Worm (Caenorhabditis elegans) whole organism, young adult: ENCODE measurements around the gene sqd-1.

Experiments used
- B0261.1 ChIP-seq: sonication (generic microtip); optimal IDR thresholded peaks from 2 replicates; lab custom pipeline; 2016; ENCODE audit warnings: mild to moderate bottlenecking, missing genetic modification characterization, moderate library complexity, missing compliant biosample characterization
- B0336.3 ChIP-seq: fragments of 200-800 bp; sonication (Bioruptor generic); IDR thresholded peaks from 2 replicates; pipeline ENCODE4 v1.3.6; 2022; ENCODE audit warnings: missing genetic modification characterization, missing compliant biosample characterization
- C06A6.2 ChIP-seq: fragments of 200-800 bp; sonication (Bioruptor generic); conservative IDR thresholded peaks from 2 replicates; pipeline ENCODE4 v1.3.6; 2022; ENCODE audit warnings: missing genetic modification characterization, missing compliant biosample characterization
- C17E4.6 ChIP-seq: fragments of 200-800 bp; sonication (Bioruptor generic); IDR thresholded peaks from 2 replicates; pipeline ENCODE4 v1.3.6; 2022; ENCODE audit warnings: missing genetic modification reagents, missing genetic modification characterization, missing compliant biosample characterization
- D2030.7 ChIP-seq: fragments of 200-800 bp; sonication (Bioruptor generic); IDR thresholded peaks from 2 replicates; pipeline ENCODE4 v1.3.6; 2022; ENCODE audit warnings: missing genetic modification reagents, missing genetic modification characterization, missing compliant biosample characterization
- F10E7.11 ChIP-seq: sonication (generic microtip); optimal IDR thresholded peaks from 2 replicates; lab custom pipeline; 2017; ENCODE audit warnings: mild to moderate bottlenecking, missing genetic modification characterization, moderate library complexity, missing compliant biosample characterization
- F22D6.2 ChIP-seq: sonication (generic microtip); optimal IDR thresholded peaks from 2 replicates; lab custom pipeline; 2016; ENCODE audit warnings: mild to moderate bottlenecking, missing genetic modification characterization, missing compliant biosample characterization
- F55B11.4 ChIP-seq: sonication (generic microtip); optimal IDR thresholded peaks from 2 replicates; lab custom pipeline; 2016; ENCODE audit warnings: missing compliant biosample characterization, missing genetic modification characterization, borderline replicate concordance; ENCODE audit not compliant: insufficient read depth
- K11D2.4 ChIP-seq: fragments of 200-800 bp; sonication (Bioruptor generic); IDR thresholded peaks from 2 replicates; pipeline ENCODE4 v1.3.6; 2022; ENCODE audit warnings: missing genetic modification reagents, missing genetic modification characterization, missing compliant biosample characterization
- Y79H2A.3 ChIP-seq: fragments of 200-800 bp; sonication (Bioruptor generic); conservative IDR thresholded peaks from 2 replicates; pipeline ENCODE4 v1.3.6; 2022; ENCODE audit warnings: missing genetic modification reagents, missing genetic modification characterization, missing compliant biosample characterization
- ama-1 ChIP-seq, 3 experiments: fragments of 150-350 bp in 1 of 3; sonication (generic microtip) in 2 of 3; optimal IDR thresholded peaks; 2 replicates each; lab custom pipeline; 2014 to 2018; ENCODE audit warnings: missing biosample characterization in 2 of 3, missing genetic modification characterization in 2 of 3, missing genetic modification reagents in 2 of 3
- aptf-2 ChIP-seq: fragments of 200-800 bp; sonication (Bioruptor generic); conservative IDR thresholded peaks from 2 replicates; pipeline ENCODE4 v1.3.6; 2022; ENCODE audit warnings: missing genetic modification reagents, missing genetic modification characterization, missing compliant biosample characterization
- aptf-3 ChIP-seq: fragments of 200-800 bp; sonication (Bioruptor generic); IDR thresholded peaks from 2 replicates; pipeline ENCODE4 v1.3.6; 2022; ENCODE audit warnings: missing genetic modification characterization, missing compliant biosample characterization
- atf-7 ChIP-seq: sonication (generic microtip); optimal IDR thresholded peaks from 2 replicates; lab custom pipeline; 2017; ENCODE audit warnings: mild to moderate bottlenecking, missing genetic modification characterization, missing compliant biosample characterization
- athp-1 ChIP-seq: sonication (generic microtip); optimal IDR thresholded peaks from 2 replicates; lab custom pipeline; 2017; ENCODE audit warnings: mild to moderate bottlenecking, missing genetic modification characterization, missing compliant biosample characterization
- attf-3 ChIP-seq: fragments of 200-800 bp; sonication (Bioruptor generic); conservative IDR thresholded peaks from 2 replicates; pipeline ENCODE4 v1.3.6; 2022; ENCODE audit warnings: missing genetic modification reagents, missing genetic modification characterization, missing compliant biosample characterization
- attf-5 ChIP-seq: fragments of 200-800 bp; sonication (Bioruptor generic); optimal IDR thresholded peaks from 2 replicates; lab custom pipeline; 2018; ENCODE audit warnings: mild to moderate bottlenecking, missing genetic modification characterization, missing compliant biosample characterization
- attf-6 ChIP-seq: fragments of 200-800 bp; sonication (Bioruptor generic); IDR thresholded peaks from 2 replicates; pipeline ENCODE4 v1.3.6; 2022; ENCODE audit warnings: missing genetic modification reagents, missing genetic modification characterization, missing compliant biosample characterization
- ccch-3 ChIP-seq: fragments of 200-800 bp; sonication (Bioruptor generic); optimal IDR thresholded peaks from 2 replicates; lab custom pipeline; 2018; ENCODE audit warnings: mild to moderate bottlenecking, missing genetic modification characterization, missing compliant biosample characterization
- cebp-2 ChIP-seq: fragments of 200-800 bp; sonication (Bioruptor generic); IDR thresholded peaks from 2 replicates; pipeline ENCODE4 v1.3.6; 2022; ENCODE audit warnings: missing genetic modification characterization, missing compliant biosample characterization
- ceh-27 ChIP-seq: fragments of 200-800 bp; sonication (Bioruptor generic); optimal IDR thresholded peaks from 2 replicates; lab custom pipeline; 2018; ENCODE audit warnings: mild to moderate bottlenecking, missing genetic modification characterization, moderate library complexity, missing compliant biosample characterization
- ceh-40 ChIP-seq: fragments of 200-800 bp; sonication (Bioruptor generic); IDR thresholded peaks from 2 replicates; pipeline ENCODE4 v1.3.6; 2022; ENCODE audit warnings: missing genetic modification characterization, missing compliant biosample characterization
- die-1 ChIP-seq: sonication (generic microtip); optimal IDR thresholded peaks from 2 replicates; lab custom pipeline; 2016; ENCODE audit warnings: missing genotype, mild to moderate bottlenecking, missing genetic modification characterization, missing compliant biosample characterization
- dpff-1 ChIP-seq: sonication (generic microtip); optimal IDR thresholded peaks from 2 replicates; lab custom pipeline; 2017; ENCODE audit warnings: mild to moderate bottlenecking, missing genetic modification characterization, missing compliant biosample characterization
- hmg-1.2 ChIP-seq: fragments of 200-800 bp; sonication (Bioruptor generic); IDR thresholded peaks from 2 replicates; pipeline ENCODE4 v1.3.6; 2022; ENCODE audit warnings: missing genetic modification reagents, missing genetic modification characterization, missing compliant biosample characterization
- hsf-1 ChIP-seq: fragments of 200-800 bp; sonication (Bioruptor generic); IDR thresholded peaks from 2 replicates; pipeline ENCODE4 v1.3.6; 2022; ENCODE audit warnings: missing genetic modification reagents, missing genetic modification characterization, missing compliant biosample characterization
- lin-35 ChIP-seq, 3 experiments: fragments of 150-350 bp in 2 of 3; sonication (generic microtip) in 1 of 3; optimal IDR thresholded peaks; 2 replicates each; lab custom pipeline; 2014 to 2018; ENCODE audit warnings: missing biosample characterization in 3 of 3, missing genetic modification characterization in 3 of 3, missing genetic modification reagents in 3 of 3
- lin-54 ChIP-seq: fragments of 200-800 bp; sonication (Bioruptor generic); optimal IDR thresholded peaks from 2 replicates; lab custom pipeline; 2018; ENCODE audit warnings: mild to moderate bottlenecking, missing genetic modification characterization, missing compliant biosample characterization
- lsy-27 ChIP-seq: sonication (generic microtip); optimal IDR thresholded peaks from 2 replicates; lab custom pipeline; 2017; ENCODE audit warnings: missing genetic modification characterization, mild to moderate bottlenecking, missing compliant biosample characterization, antibody characterized with exemption, missing genotype, borderline replicate concordance; ENCODE audit not compliant: insufficient read depth
- madf-10 ChIP-seq: sonication (generic microtip); optimal IDR thresholded peaks from 2 replicates; lab custom pipeline; 2016; ENCODE audit warnings: mild to moderate bottlenecking, missing genetic modification characterization, missing compliant biosample characterization
- madf-3 ChIP-seq: fragments of 200-800 bp; sonication (Bioruptor generic); IDR thresholded peaks from 2 replicates; pipeline ENCODE4 v1.3.6; 2022; ENCODE audit warnings: missing genetic modification reagents, missing genetic modification characterization, missing compliant biosample characterization
- mxl-1 ChIP-seq: sonication (generic microtip); optimal IDR thresholded peaks from 2 replicates; lab custom pipeline; 2016; ENCODE audit warnings: missing genetic modification characterization, missing compliant biosample characterization
- nhr-27 ChIP-seq: fragments of 200-800 bp; sonication (Bioruptor generic); optimal IDR thresholded peaks from 2 replicates; lab custom pipeline; 2018; ENCODE audit warnings: mild to moderate bottlenecking, missing genetic modification characterization, moderate library complexity, missing compliant biosample characterization
- rcor-1 ChIP-seq: fragments of 200-800 bp; sonication (Bioruptor generic); IDR thresholded peaks from 2 replicates; pipeline ENCODE4 v1.3.6; 2022; ENCODE audit warnings: missing genetic modification reagents, missing genetic modification characterization, missing compliant biosample characterization
- rpc-1 ChIP-seq, 2 experiments: fragments of 150-350 bp in 1 of 2; sonication (generic microtip) in 1 of 2; optimal IDR thresholded peaks; 2 replicates each; lab custom pipeline; 2014 to 2018; ENCODE audit warnings: missing biosample characterization in 1 of 2, missing genetic modification characterization in 1 of 2, missing genetic modification reagents in 1 of 2, missing genotype in 1 of 2
- sdz-38 ChIP-seq: sonication (generic microtip); optimal IDR thresholded peaks from 2 replicates; lab custom pipeline; 2016; ENCODE audit warnings: missing genotype, missing genetic modification characterization, missing compliant biosample characterization
- sea-2 ChIP-seq: fragments of 200-800 bp; sonication (Bioruptor generic); IDR thresholded peaks from 2 replicates; pipeline ENCODE4 v1.3.6; 2022; ENCODE audit warnings: missing genetic modification characterization, missing compliant biosample characterization
- snpc-1.1 ChIP-seq: sonication (generic microtip); optimal IDR thresholded peaks from 2 replicates; lab custom pipeline; 2017; ENCODE audit warnings: missing genetic modification characterization, mild to moderate bottlenecking, missing compliant biosample characterization, antibody characterized with exemption, moderate library complexity, missing genotype, missing genetic modification reagents; ENCODE audit not compliant: insufficient read depth
- snpc-1.3 ChIP-seq: sonication (generic microtip); optimal IDR thresholded peaks from 2 replicates; lab custom pipeline; 2017; ENCODE audit warnings: missing genetic modification characterization, mild to moderate bottlenecking, missing compliant biosample characterization, antibody characterized with exemption, moderate library complexity, missing genotype, missing genetic modification reagents; ENCODE audit not compliant: insufficient read depth
- snpc-3.4 ChIP-seq: sonication (generic microtip); optimal IDR thresholded peaks from 2 replicates; lab custom pipeline; 2017; ENCODE audit warnings: missing genetic modification characterization, mild to moderate bottlenecking, missing compliant biosample characterization, antibody characterized with exemption, moderate library complexity, missing genotype, missing genetic modification reagents
- somi-1 ChIP-seq: fragments of 200-800 bp; sonication (Bioruptor generic); optimal IDR thresholded peaks from 2 replicates; lab custom pipeline; 2018; ENCODE audit warnings: mild to moderate bottlenecking, missing genetic modification characterization, missing compliant biosample characterization
- tbp1 ChIP-seq: fragments of 200-800 bp; sonication (Bioruptor generic); optimal IDR thresholded peaks from 2 replicates; lab custom pipeline; 2018; ENCODE audit warnings: mild to moderate bottlenecking, missing genetic modification characterization, missing compliant biosample characterization
- tlf-1 ChIP-seq: fragments of 200-800 bp; sonication (Bioruptor generic); optimal IDR thresholded peaks from 2 replicates; lab custom pipeline; 2018; ENCODE audit warnings: mild to moderate bottlenecking, missing genetic modification characterization, missing compliant biosample characterization
- unc-62 ChIP-seq: fragments of 150-350 bp; optimal IDR thresholded peaks from 2 replicates; lab custom pipeline; 2014; ENCODE audit warnings: missing biosample characterization, missing genetic modification reagents, missing genetic modification characterization
- xnd-1 ChIP-seq: sonication (generic microtip); optimal IDR thresholded peaks from 2 replicates; lab custom pipeline; 2016; ENCODE audit warnings: missing genotype, missing genetic modification reagents, missing genetic modification characterization, missing compliant biosample characterization
- ztf-25 ChIP-seq: fragments of 200-800 bp; sonication (Bioruptor generic); IDR thresholded peaks from 2 replicates; pipeline ENCODE4 v1.3.6; 2022; ENCODE audit warnings: missing genetic modification reagents, missing genetic modification characterization, missing compliant biosample characterization
- ztf-3 ChIP-seq: fragments of 200-800 bp; sonication (Bioruptor generic); optimal IDR thresholded peaks from 2 replicates; lab custom pipeline; 2018; ENCODE audit warnings: mild to moderate bottlenecking, missing genetic modification characterization, missing compliant biosample characterization

sqd-1 gene

DNA sequence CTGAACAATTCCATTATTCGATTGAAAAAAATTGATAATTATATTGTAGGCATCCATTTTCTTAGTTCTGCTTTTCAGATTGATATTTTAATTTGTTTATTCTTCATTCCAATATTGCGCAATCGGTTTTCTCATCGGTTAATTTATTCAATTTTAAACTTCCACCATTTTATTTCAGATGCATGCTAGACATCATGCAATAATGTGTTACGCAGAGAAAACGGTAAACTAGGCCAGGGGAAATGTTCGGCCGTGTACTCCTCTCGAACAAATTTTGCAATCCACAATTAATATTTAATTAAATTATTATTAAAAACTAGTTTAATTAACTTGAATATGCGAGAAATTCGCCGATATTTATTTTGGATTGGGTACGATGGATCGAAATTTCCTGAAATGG lies 2.3 kb upstream of the sqd-1 start, which contains the start of gene Y73B6BL.29 (continued):
- TF ChIP-seq ztf-3 (GFP tag; lab: Kevin White, UChicago) (no peak), lin-54 (peak; percentile 94), C17E4.6 (GFP tag; lab: Robert Waterston, UW) (no peak), K11D2.4 (GFP tag; lab: Robert Waterston, UW) (peak; percentile 55; the same call in 1 of the 2 replicates), nhr-27 (tag; lab: Kevin White, UChicago) (no peak), F10E7.11 (peak; percentile 61), aptf-2 (GFP tag; lab: Robert Waterston, UW) (peak; percentile 72), lin-35 (GFP tag; optimal IDR thresholded peaks at IDR 0.05; lab: Kevin White, UChicago) (peak in 2 of 3 experiments; percentile 69 to 95), F22D6.2 (tag; lab: Kevin White, UChicago) (peak; percentile 40), die-1 (no peak), ztf-25 (GFP tag; lab: Robert Waterston, UW) (peak; percentile 78), C06A6.2 (GFP tag; lab: Robert Waterston, UW) (no peak), ceh-27 (peak; percentile 96), unc-62 (GFP tag; lab: Kevin White, UChicago) (no peak), sea-2 (GFP tag; lab: Robert Waterston, UW) (0 out of 2 replicates have a peak, but pooled peaks have one; percentile 58), B0261.1 (tag; lab: Kevin White, UChicago) (peak; percentile 12), F55B11.4 (tag; lab: Kevin White, UChicago) (no peak), attf-6 (GFP tag; lab: Robert Waterston, UW) (peak; percentile 65), madf-10 (peak; percentile 72), hmg-1.2 (GFP tag; lab: Robert Waterston, UW) (peak; percentile 92), sdz-38 (tag; lab: Kevin White, UChicago) (no peak), D2030.7 (GFP tag; lab: Robert Waterston, UW) (peak; percentile 63; the same call in 1 of the 2 replicates), ceh-40 (0 out of 2 replicates have a peak, but pooled peaks have one; percentile 43), ccch-3 (GFP tag; lab: Kevin White, UChicago) (peak; percentile 58), rpc-1 (optimal IDR thresholded peaks at IDR 0.05; lab: Kevin White, UChicago) (no peak), rpc-1 (tag; optimal IDR thresholded peaks at IDR 0.05; lab: Kevin White, UChicago) (no peak), B0336.3 (GFP tag; lab: Robert Waterston, UW) (0 out of 2 replicates have a peak, but pooled peaks have one; percentile 35), atf-7 (tag; lab: Kevin White, UChicago) (peak; percentile 65), snpc-3.4 (tag; lab: Kevin White, UChicago) (peak; percentile 5), rcor-1 (GFP tag; lab: Robert Waterston, UW) (peak; percentile 83), attf-5 (GFP tag; lab: Kevin White, UChicago) (peak; percentile 39), cebp-2 (no peak), somi-1 (GFP tag; lab: Kevin White, UChicago) (peak; percentile 35), dpff-1 (tag; lab: Kevin White, UChicago) (no peak), snpc-1.3 (tag; lab: Kevin White, UChicago) (peak; percentile 66), attf-3 (GFP tag; lab: Robert Waterston, UW) (peak; percentile 53), mxl-1 (tag; lab: Kevin White, UChicago) (no peak), snpc-1.1 (tag; lab: Kevin White, UChicago) (peak; percentile 74), madf-3 (GFP tag; lab: Robert Waterston, UW) (peak; percentile 82), xnd-1 (no peak), ama-1 (optimal IDR thresholded peaks at IDR 0.05; lab: Kevin White, UChicago) (no peak), ama-1 (GFP tag; optimal IDR thresholded peaks at IDR 0.05; lab: Kevin White, UChicago) (peak in 1 of 2 experiments; percentile 69), tbp1 (GFP tag; lab: Kevin White, UChicago) (peak; percentile 70), tlf-1 (GFP tag; lab: Kevin White, UChicago) (peak; percentile 69), aptf-3 (no peak), hsf-1 (GFP tag; lab: Robert Waterston, UW) (0 out of 2 replicates have a peak, but pooled peaks have one; percentile 13), lsy-27 (no peak), Y79H2A.3 (GFP tag; lab: Robert Waterston, UW) (no peak), athp-1 (peak; percentile 39)
